Worm (Caenorhabditis elegans): ENCODE measurements around the gene T19D12.9.

T19D12.9 gene

ce11 chrII:6683663-6684285 is 29.6 kb upstream of the T19D12.9 start, which contains the start of gene gyf-1:
TSS of gene gyf-1 (plus strand) at chrII:6684235.
- no peak for TF ChIP-seq ztf-4 (tag; optimal IDR thresholded peaks at IDR 0.05)
- TF ChIP-seq lin-11 (tag; optimal IDR thresholded peaks at IDR 0.05), result peak; percentile 14
- no peak for TF ChIP-seq nhr-23 (tag; optimal IDR thresholded peaks at IDR 0.05)
- no peak for TF ChIP-seq sma-9 (GFP tag; optimal IDR thresholded peaks at IDR 0.05)
- no peak for TF ChIP-seq sma-9 (tag; optimal IDR thresholded peaks at IDR 0.05)
- TF ChIP-seq nhr-11 (tag; optimal IDR thresholded peaks at IDR 0.05), result no peak
- TF ChIP-seq gmeb-1 (tag; optimal IDR thresholded peaks at IDR 0.05), result no peak
- TF ChIP-seq ama-1 (optimal IDR thresholded peaks at IDR 0.05), result no peak
- no peak for TF ChIP-seq alr-1 (tag; optimal IDR thresholded peaks at IDR 0.05)
- peak; percentile 31 for TF ChIP-seq nhr-129 (tag; optimal IDR thresholded peaks at IDR 0.05)
- TF ChIP-seq F13H6.1 (tag; optimal IDR thresholded peaks at IDR 0.05), result peak; percentile 34
- no peak for TF ChIP-seq dmd-4 (tag; optimal IDR thresholded peaks at IDR 0.05)
- TF ChIP-seq blmp-1 (tag; optimal IDR thresholded peaks at IDR 0.05; ENCODE audit: insufficient read depth), result no peak
- no peak for TF ChIP-seq ceh-16 (tag; optimal IDR thresholded peaks at IDR 0.05)
- no peak for TF ChIP-seq nhr-237 (tag; optimal IDR thresholded peaks at IDR 0.05)
- no peak for TF ChIP-seq unc-62 (GFP tag; optimal IDR thresholded peaks at IDR 0.05)
- no peak for TF ChIP-seq ztf-11 (tag; optimal IDR thresholded peaks at IDR 0.05)
- TF ChIP-seq C34F6.9 (tag; optimal IDR thresholded peaks at IDR 0.05), result peak; percentile 47
- TF ChIP-seq mdl-1 (tag; optimal IDR thresholded peaks at IDR 0.05), result no peak
- TF ChIP-seq egl-27 (tag; optimal IDR thresholded peaks at IDR 0.05), result no peak
- TF ChIP-seq unc-39 (tag; optimal IDR thresholded peaks at IDR 0.05), result no peak
- TF ChIP-seq nhr-10 (tag; optimal IDR thresholded peaks at IDR 0.05), result no peak
- peak; percentile 21 for TF ChIP-seq snpc-4 (tag; optimal IDR thresholded peaks at IDR 0.05)
- TF ChIP-seq ceh-82 (tag; optimal IDR thresholded peaks at IDR 0.05), result no peak
- TF ChIP-seq fos-1 (tag; optimal IDR thresholded peaks at IDR 0.05), result peak; percentile 44
- TF ChIP-seq nhr-77 (tag; optimal IDR thresholded peaks at IDR 0.05), result no peak
- no peak for TF ChIP-seq Y55F3AM.14 (GFP tag; optimal IDR thresholded peaks at IDR 0.05)
- TF ChIP-seq unc-55 (GFP tag; optimal IDR thresholded peaks at IDR 0.05), result peak; percentile 43
- TF ChIP-seq lsy-2 (tag; optimal IDR thresholded peaks at IDR 0.05), result peak in 1 of 2 experiments; percentile 51
- TF ChIP-seq nhr-6 (tag; optimal IDR thresholded peaks at IDR 0.05), result no peak
- TF ChIP-seq sem-4 (tag; optimal IDR thresholded peaks at IDR 0.05), result no peak
- no peak for TF ChIP-seq nhr-12 (tag; optimal IDR thresholded peaks at IDR 0.05)
- no peak for TF ChIP-seq R02D3.7 (tag; optimal IDR thresholded peaks at IDR 0.05)
- peak; percentile 61 for TF ChIP-seq crh-2 (tag; optimal IDR thresholded peaks at IDR 0.05)

ce11 chrII:6682918-6683317 is 28.7 kb upstream of the T19D12.9 start:
- no peak for TF ChIP-seq nhr-25 (tag; optimal IDR thresholded peaks at IDR 0.05)
- no peak for TF ChIP-seq ama-1 (optimal IDR thresholded peaks at IDR 0.05)
- TF ChIP-seq nhr-77 (tag; optimal IDR thresholded peaks at IDR 0.05), result no peak
- no peak for TF ChIP-seq ztf-11 (tag; optimal IDR thresholded peaks at IDR 0.05)
- TF ChIP-seq aly-2 (tag; optimal IDR thresholded peaks at IDR 0.05), result no peak
- no peak for TF ChIP-seq lin-39 (tag; optimal IDR thresholded peaks at IDR 0.05)
- no peak for TF ChIP-seq F13H6.1 (tag; optimal IDR thresholded peaks at IDR 0.05)

- TF ChIP-seq crh-2 (tag; optimal IDR thresholded peaks at IDR 0.05), result peak; percentile 13
- no peak for TF ChIP-seq mab-5 (tag; optimal IDR thresholded peaks at IDR 0.05)
- peak; percentile 6 for TF ChIP-seq sma-9 (GFP tag; optimal IDR thresholded peaks at IDR 0.05)
- no peak for TF ChIP-seq sma-9 (tag; optimal IDR thresholded peaks at IDR 0.05)
- TF ChIP-seq ztf-1 (GFP tag; conservative IDR thresholded peaks at IDR 0.05), result no peak
- no peak for TF ChIP-seq unc-62 (GFP tag; optimal IDR thresholded peaks at IDR 0.05)
- TF ChIP-seq mbf-1 (tag; optimal IDR thresholded peaks at IDR 0.05), result no peak
- peak; percentile 94 for TF ChIP-seq fos-1 (tag; optimal IDR thresholded peaks at IDR 0.05)
- TF ChIP-seq ztf-11 (tag; optimal IDR thresholded peaks at IDR 0.05), result no peak
- no peak for TF ChIP-seq nhr-11 (tag; optimal IDR thresholded peaks at IDR 0.05)
- no peak for TF ChIP-seq zag-1 (tag; optimal IDR thresholded peaks at IDR 0.05)
Measured at ce11 chrII:6681478-6681877, 27.3 kb upstream of the T19D12.9 start.

Measured in whole organism, L2 larva.